Worm (Caenorhabditis elegans) whole organism, young adult: Measurements from ENCODE around the gene usip-1.

ENCODE experiments used
- B0019.2 ChIP-seq: fragments of 200-800 bp; sonication (Bioruptor generic); conservative IDR thresholded peaks from 2 replicates; pipeline ENCODE4 v1.3.6; 2022; ENCODE audit warnings: missing genetic modification reagents, missing genetic modification characterization, missing compliant biosample characterization
- B0035.1 ChIP-seq: sonication (generic microtip); optimal IDR thresholded peaks from 2 replicates; lab custom pipeline; 2016; ENCODE audit warnings: missing genetic modification characterization, mild to moderate bottlenecking, missing compliant biosample characterization, missing genotype, missing genetic modification reagents
- C06A6.2 ChIP-seq: fragments of 200-800 bp; sonication (Bioruptor generic); conservative IDR thresholded peaks from 2 replicates; pipeline ENCODE4 v1.3.6; 2022; ENCODE audit warnings: missing genetic modification characterization, missing compliant biosample characterization
- Y53G8AR.9 ChIP-seq: fragments of 200-800 bp; sonication (Bioruptor generic); conservative IDR thresholded peaks from 2 replicates; pipeline ENCODE4 v1.3.6; 2022; ENCODE audit warnings: missing genetic modification reagents, missing genetic modification characterization, missing compliant biosample characterization
- Y95B8A.8 ChIP-seq: fragments of 200-800 bp; sonication (Bioruptor generic); IDR thresholded peaks from 2 replicates; pipeline ENCODE4 v1.3.6; 2022; ENCODE audit warnings: missing genetic modification reagents, missing genetic modification characterization, missing compliant biosample characterization
- aptf-3 ChIP-seq: fragments of 200-800 bp; sonication (Bioruptor generic); IDR thresholded peaks from 2 replicates; pipeline ENCODE4 v1.3.6; 2022; ENCODE audit warnings: missing genetic modification characterization, missing compliant biosample characterization
- attf-6 ChIP-seq: fragments of 200-800 bp; sonication (Bioruptor generic); IDR thresholded peaks from 2 replicates; pipeline ENCODE4 v1.3.6; 2022; ENCODE audit warnings: missing genetic modification reagents, missing genetic modification characterization, missing compliant biosample characterization
- bed-1 ChIP-seq: fragments of 200-800 bp; sonication (Bioruptor generic); IDR thresholded peaks from 2 replicates; pipeline ENCODE4 v1.3.6; 2022; ENCODE audit warnings: missing genetic modification reagents, missing genetic modification characterization, missing compliant biosample characterization
- cebp-2 ChIP-seq: fragments of 200-800 bp; sonication (Bioruptor generic); IDR thresholded peaks from 2 replicates; pipeline ENCODE4 v1.3.6; 2022; ENCODE audit warnings: missing genetic modification characterization, missing compliant biosample characterization
- ceh-100 ChIP-seq: fragments of 200-800 bp; sonication (Bioruptor generic); IDR thresholded peaks from 2 replicates; pipeline ENCODE4 v1.3.6; 2022; ENCODE audit warnings: missing genetic modification reagents, missing genetic modification characterization, missing compliant biosample characterization
- ceh-27 ChIP-seq: fragments of 200-800 bp; sonication (Bioruptor generic); optimal IDR thresholded peaks from 2 replicates; lab custom pipeline; 2018; ENCODE audit warnings: mild to moderate bottlenecking, missing genetic modification characterization, moderate library complexity, missing compliant biosample characterization
- ceh-40 ChIP-seq: fragments of 200-800 bp; sonication (Bioruptor generic); IDR thresholded peaks from 2 replicates; pipeline ENCODE4 v1.3.6; 2022; ENCODE audit warnings: missing genetic modification characterization, missing compliant biosample characterization
- ceh-79 ChIP-seq: sonication (generic microtip); optimal IDR thresholded peaks from 2 replicates; lab custom pipeline; 2017; ENCODE audit warnings: mild to moderate bottlenecking, missing genetic modification characterization, missing compliant biosample characterization
- dpff-1 ChIP-seq: sonication (generic microtip); optimal IDR thresholded peaks from 2 replicates; lab custom pipeline; 2017; ENCODE audit warnings: mild to moderate bottlenecking, missing genetic modification characterization, missing compliant biosample characterization
- egrh-3 ChIP-seq: fragments of 200-800 bp; sonication (Bioruptor generic); IDR thresholded peaks from 2 replicates; pipeline ENCODE4 v1.3.6; 2022; ENCODE audit warnings: missing genetic modification reagents, missing genetic modification characterization, missing compliant biosample characterization
- ekl-4 ChIP-seq: fragments of 200-800 bp; sonication (Bioruptor generic); IDR thresholded peaks from 2 replicates; pipeline ENCODE4 v1.3.6; 2022; ENCODE audit warnings: missing genetic modification reagents, missing genetic modification characterization, missing compliant biosample characterization
- hlh-12 ChIP-seq: sonication (generic microtip); optimal IDR thresholded peaks from 2 replicates; lab custom pipeline; 2016; ENCODE audit warnings: missing genetic modification characterization, missing compliant biosample characterization
- hlh-26 ChIP-seq: fragments of 200-800 bp; sonication (Bioruptor generic); conservative IDR thresholded peaks from 2 replicates; pipeline ENCODE4 v1.3.6; 2022; ENCODE audit warnings: missing genetic modification reagents, missing genetic modification characterization, missing compliant biosample characterization
- hmg-20 ChIP-seq: fragments of 200-800 bp; sonication (Bioruptor generic); IDR thresholded peaks from 2 replicates; pipeline ENCODE4 v1.3.6; 2022; ENCODE audit warnings: missing genetic modification reagents, missing genetic modification characterization, missing compliant biosample characterization
- let-526 ChIP-seq: fragments of 200-800 bp; sonication (Bioruptor generic); IDR thresholded peaks from 2 replicates; pipeline ENCODE4 v1.3.6; 2022; ENCODE audit warnings: missing genetic modification reagents, missing genetic modification characterization, missing compliant biosample characterization
- lsy-27 ChIP-seq: sonication (generic microtip); optimal IDR thresholded peaks from 2 replicates; lab custom pipeline; 2017; ENCODE audit warnings: missing genetic modification characterization, mild to moderate bottlenecking, missing compliant biosample characterization, antibody characterized with exemption, missing genotype, borderline replicate concordance; ENCODE audit not compliant: insufficient read depth
- madf-3 ChIP-seq: fragments of 200-800 bp; sonication (Bioruptor generic); IDR thresholded peaks from 2 replicates; pipeline ENCODE4 v1.3.6; 2022; ENCODE audit warnings: missing genetic modification reagents, missing genetic modification characterization, missing compliant biosample characterization
- nfya-1 ChIP-seq: sonication (generic microtip); optimal IDR thresholded peaks from 2 replicates; lab custom pipeline; 2017; ENCODE audit warnings: antibody characterized with exemption, missing compliant biosample characterization, missing genetic modification characterization, borderline replicate concordance; ENCODE audit not compliant: insufficient read depth
- nfya-2 ChIP-seq: fragments of 200-800 bp; sonication (Bioruptor generic); IDR thresholded peaks from 2 replicates; pipeline ENCODE4 v1.3.6; 2022; ENCODE audit warnings: missing genetic modification reagents, missing genetic modification characterization, missing compliant biosample characterization
- nhr-120 ChIP-seq: fragments of 200-800 bp; sonication (Bioruptor generic); IDR thresholded peaks from 2 replicates; pipeline ENCODE4 v1.3.6; 2022; ENCODE audit warnings: missing genetic modification characterization, missing compliant biosample characterization
- rcor-1 ChIP-seq: fragments of 200-800 bp; sonication (Bioruptor generic); IDR thresholded peaks from 2 replicates; pipeline ENCODE4 v1.3.6; 2022; ENCODE audit warnings: missing genetic modification reagents, missing genetic modification characterization, missing compliant biosample characterization
- sdz-38 ChIP-seq: sonication (generic microtip); optimal IDR thresholded peaks from 2 replicates; lab custom pipeline; 2016; ENCODE audit warnings: missing genotype, missing genetic modification characterization, missing compliant biosample characterization
- snpc-3.4 ChIP-seq: sonication (generic microtip); optimal IDR thresholded peaks from 2 replicates; lab custom pipeline; 2017; ENCODE audit warnings: missing genetic modification characterization, mild to moderate bottlenecking, missing compliant biosample characterization, antibody characterized with exemption, moderate library complexity, missing genotype, missing genetic modification reagents
- somi-1 ChIP-seq: fragments of 200-800 bp; sonication (Bioruptor generic); optimal IDR thresholded peaks from 2 replicates; lab custom pipeline; 2018; ENCODE audit warnings: mild to moderate bottlenecking, missing genetic modification characterization, missing compliant biosample characterization
- tlf-1 ChIP-seq: fragments of 200-800 bp; sonication (Bioruptor generic); optimal IDR thresholded peaks from 2 replicates; lab custom pipeline; 2018; ENCODE audit warnings: mild to moderate bottlenecking, missing genetic modification characterization, missing compliant biosample characterization
- xnd-1 ChIP-seq: sonication (generic microtip); optimal IDR thresholded peaks from 2 replicates; lab custom pipeline; 2016; ENCODE audit warnings: missing genotype, missing genetic modification reagents, missing genetic modification characterization, missing compliant biosample characterization
- zfh-2 ChIP-seq: fragments of 200-800 bp; sonication (Bioruptor generic); conservative IDR thresholded peaks from 2 replicates; pipeline ENCODE4 v1.3.6; 2022; ENCODE audit warnings: missing genetic modification reagents, missing genetic modification characterization, missing compliant biosample characterization
- zim-3 ChIP-seq: sonication (generic microtip); optimal IDR thresholded peaks from 2 replicates; lab custom pipeline; 2017; ENCODE audit warnings: mild to moderate bottlenecking, missing genetic modification characterization, moderate library complexity, missing compliant biosample characterization
- ztf-25 ChIP-seq: fragments of 200-800 bp; sonication (Bioruptor generic); IDR thresholded peaks from 2 replicates; pipeline ENCODE4 v1.3.6; 2022; ENCODE audit warnings: missing genetic modification reagents, missing genetic modification characterization, missing compliant biosample characterization
- ztf-26 ChIP-seq: sonication (generic microtip); optimal IDR thresholded peaks from 2 replicates; lab custom pipeline; 2017; ENCODE audit warnings: missing genetic modification characterization, missing compliant biosample characterization

Gene usip-1

ce11 chrV:12199474-12199873, 15.5 kb upstream of the usip-1 start:
- TF ChIP-seq sdz-38 (tag; lab: Kevin White, UChicago) (no peak), xnd-1 (tag; lab: Kevin White, UChicago) (no peak), let-526 (GFP tag; lab: Robert Waterston, UW) (no peak)

- TF ChIP-seq ztf-25 (GFP tag; lab: Robert Waterston, UW) (no peak), ceh-27 (GFP tag; lab: Kevin White, UChicago) (no peak), Y53G8AR.9 (no peak), C06A6.2 (GFP tag; lab: Robert Waterston, UW) (no peak), ceh-40 (GFP tag; lab: Robert Waterston, UW) (no peak), somi-1 (no peak), ceh-100 (GFP tag; lab: Robert Waterston, UW) (no peak), dpff-1 (tag; lab: Kevin White, UChicago) (no peak), lsy-27 (tag; lab: Kevin White, UChicago) (no peak), madf-3 (GFP tag; lab: Robert Waterston, UW) (no peak), hlh-12 (no peak), cebp-2 (no peak), rcor-1 (GFP tag; lab: Robert Waterston, UW) (no peak), zim-3 (tag; lab: Kevin White, UChicago) (no peak)
Observed at ce11 chrV:12198545-12198944, 14.6 kb upstream of the usip-1 start, which contains the start of gene lon-3. Gene lon-3, minus strand, starts transcription at chrV:12198645.

ce11 chrV:12197748-12198147, 13.8 kb upstream of the usip-1 start:
- TF ChIP-seq attf-6 (GFP tag; lab: Robert Waterston, UW), result no peak
- no peak for TF ChIP-seq ceh-79 (tag; lab: Kevin White, UChicago)
- no peak for TF ChIP-seq aptf-3 (GFP tag; lab: Robert Waterston, UW)
- no peak for TF ChIP-seq ztf-26
- peak; percentile 79 for TF ChIP-seq zfh-2 (GFP tag; lab: Robert Waterston, UW)
- peak; percentile 70; the same call in 1 of the 2 replicates for TF ChIP-seq egrh-3 (GFP tag; lab: Robert Waterston, UW)
- TF ChIP-seq hmg-20 (GFP tag; lab: Robert Waterston, UW), result no peak
- TF ChIP-seq, all 124 proteins: peak for 2

ce11 chrV:12196659-12197058, 12.7 kb upstream of the usip-1 start:
- TF ChIP-seq B0035.1 (tag; lab: Kevin White, UChicago) (no peak), nfya-1 (no peak), ekl-4 (GFP tag; lab: Robert Waterston, UW) (no peak), C06A6.2 (GFP tag; lab: Robert Waterston, UW) (no peak), nhr-120 (GFP tag; lab: Robert Waterston, UW) (no peak), Y53G8AR.9 (no peak), snpc-3.4 (tag; lab: Kevin White, UChicago) (no peak), B0019.2 (GFP tag; lab: Robert Waterston, UW) (no peak), tlf-1 (GFP tag; lab: Kevin White, UChicago) (no peak), attf-6 (GFP tag; lab: Robert Waterston, UW) (no peak), Y95B8A.8 (GFP tag; lab: Robert Waterston, UW) (no peak), bed-1 (GFP tag; lab: Robert Waterston, UW) (no peak), hlh-26 (GFP tag; lab: Robert Waterston, UW) (no peak), nfya-2 (no peak), ztf-25 (GFP tag; lab: Robert Waterston, UW) (no peak)
